Fruit fly (Drosophila melanogaster): Measurements from ENCODE around the gene CG10214.

Gene CG10214

dm6 chr3R:23783961-23784360, 16.7 kb upstream of the CG10214 start (continued):
- TF ChIP-seq Lpt (GFP tag; optimal IDR thresholded peaks at IDR 0.05) (peak; percentile 83), dsx (GFP tag; optimal IDR thresholded peaks at IDR 0.05; ENCODE audit: poor library complexity, severe bottlenecking) (peak; percentile 83), Hr38 (GFP tag; optimal IDR thresholded peaks at IDR 0.05) (no peak), CG6854 (GFP tag; optimal IDR thresholded peaks at IDR 0.05) (no peak), pdm3 (GFP tag; optimal IDR thresholded peaks at IDR 0.05) (peak; percentile 91), Gug (GFP tag; IDR thresholded peaks at IDR 0.05) (peak; percentile 69), Eip93F (GFP tag; optimal IDR thresholded peaks at IDR 0.05) (no peak), acj6 (GFP tag; optimal IDR thresholded peaks at IDR 0.05) (peak; percentile 90), CG6792 (GFP tag; optimal IDR thresholded peaks at IDR 0.05) (peak; percentile 77), spab (GFP tag; optimal IDR thresholded peaks at IDR 0.05) (peak; percentile 85), fd59A (GFP tag; optimal IDR thresholded peaks at IDR 0.05) (peak; percentile 86), Sox15 (GFP tag; optimal IDR thresholded peaks at IDR 0.05) (peak; percentile 73), CG34406 (GFP tag; optimal IDR thresholded peaks at IDR 0.05) (peak; percentile 84), esn (GFP tag; optimal IDR thresholded peaks at IDR 0.05) (peak; percentile 84)

- TF ChIP-seq CG6854 (GFP tag; optimal IDR thresholded peaks at IDR 0.05) (no peak), vri (GFP tag; optimal IDR thresholded peaks at IDR 0.05) (peak; percentile 58)
Measured at dm6 chr3R:23783403-23783757, 16.1 kb upstream of the CG10214 start.

dm6 chr3R:23782456-23783402, 15.4 kb upstream of the CG10214 start:
- TF ChIP-seq Blimp-1 (GFP tag; optimal IDR thresholded peaks at IDR 0.05) (peak; percentile 90), CG15336 (GFP tag; IDR thresholded peaks at IDR 0.05) (peak; percentile 92), CG9139 (GFP tag; optimal IDR thresholded peaks at IDR 0.05) (peak; percentile 68), CG6808 (GFP tag; optimal IDR thresholded peaks at IDR 0.05) (peak; percentile 77), CG6854 (GFP tag; optimal IDR thresholded peaks at IDR 0.05) (peak; percentile 37), fd59A (GFP tag; optimal IDR thresholded peaks at IDR 0.05) (peak; percentile 79), CG11762 (GFP tag; optimal IDR thresholded peaks at IDR 0.05; ENCODE audit: insufficient read depth) (peak; percentile 82), ss (GFP tag; optimal IDR thresholded peaks at IDR 0.05) (peak; percentile 73 to 82), Gug (GFP tag; IDR thresholded peaks at IDR 0.05) (peak; percentile 88), CG3919 (GFP tag; optimal IDR thresholded peaks at IDR 0.05) (peak; percentile 93), Eip75B (GFP tag; optimal IDR thresholded peaks at IDR 0.05) (peak; percentile 91), CG1621 (tag; optimal IDR thresholded peaks at IDR 0.05) (peak; percentile 87), cyc (GFP tag; optimal IDR thresholded peaks at IDR 0.05) (peak; percentile 89), Eip93F (GFP tag; optimal IDR thresholded peaks at IDR 0.05) (peak; percentile 64), lz (GFP tag; optimal IDR thresholded peaks at IDR 0.05) (peak; percentile 85), topi (GFP tag; optimal IDR thresholded peaks at IDR 0.05) (peak; percentile 91), Hr39 (GFP tag; optimal IDR thresholded peaks at IDR 0.05) (peak; percentile 88), Lpt (GFP tag; optimal IDR thresholded peaks at IDR 0.05) (peak; percentile 89), Hr4 (GFP tag; optimal IDR thresholded peaks at IDR 0.05) (peak; percentile 94), achi (GFP tag; optimal IDR thresholded peaks at IDR 0.05) (peak; percentile 90), CG32006 (GFP tag; optimal IDR thresholded peaks at IDR 0.05) (peak; percentile 96), net (GFP tag; optimal IDR thresholded peaks at IDR 0.05) (peak; percentile 91), CG16779 (tag; optimal IDR thresholded peaks at IDR 0.05) (peak; percentile 65), Sox102F (GFP tag; optimal IDR thresholded peaks at IDR 0.05) (peak; percentile 93), Ets21C (GFP tag; optimal IDR thresholded peaks at IDR 0.05) (peak; percentile 75), pdm3 (GFP tag; optimal IDR thresholded peaks at IDR 0.05) (peak; percentile 92), CG3032 (tag; optimal IDR thresholded peaks at IDR 0.05) (peak; percentile 88), CG6792 (GFP tag; optimal IDR thresholded peaks at IDR 0.05) (peak; percentile 83), Sox14 (GFP tag; optimal IDR thresholded peaks at IDR 0.05) (peak; percentile 93), Eip78C (GFP tag) (peak; percentile 99), esn (GFP tag; optimal IDR thresholded peaks at IDR 0.05) (peak; percentile 93), CG8119 (GFP tag; IDR thresholded peaks at IDR 0.05) (peak; percentile 93), CG34406 (GFP tag; optimal IDR thresholded peaks at IDR 0.05) (peak; percentile 86), dsx (GFP tag; optimal IDR thresholded peaks at IDR 0.05; ENCODE audit: poor library complexity, severe bottlenecking) (peak; percentile 85), vri (GFP tag; optimal IDR thresholded peaks at IDR 0.05) (peak; percentile 61), CG11902 (GFP tag; optimal IDR thresholded peaks at IDR 0.05) (peak; percentile 74), CG4318 (GFP tag; optimal IDR thresholded peaks at IDR 0.05) (peak; percentile 91), dac (GFP tag; optimal IDR thresholded peaks at IDR 0.05) (peak; percentile 87), CG6163 (GFP tag; IDR thresholded peaks at IDR 0.05) (peak; percentile 93)
